Worm (Caenorhabditis elegans): Measurements from ENCODE around the gene srg-59.

srg-59 gene

DNA sequence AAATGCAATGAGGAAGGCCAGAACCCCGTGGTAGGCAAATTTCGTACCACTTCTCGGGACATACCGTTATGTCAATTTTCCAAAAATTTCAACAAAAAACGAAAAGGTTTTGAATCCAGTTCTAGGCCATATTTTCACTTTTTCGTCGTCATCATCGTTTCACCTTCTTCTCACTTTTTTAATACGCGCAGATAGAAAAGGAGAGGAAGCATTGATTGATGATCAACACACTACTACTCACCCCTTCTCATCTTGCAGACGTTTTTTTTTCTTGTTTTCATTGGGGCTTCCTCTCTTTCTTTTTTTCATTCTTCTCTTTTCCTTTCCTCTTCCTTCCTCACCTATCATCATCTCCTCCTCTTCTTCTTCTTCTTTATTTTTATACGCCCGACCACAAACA lies 49.4 kb downstream of the srg-59 start:
- 0 out of 2 replicates have a peak, but pooled peaks have one; percentile 6 for TF ChIP-seq nfyb-1 (GFP tag; IDR thresholded peaks at IDR 0.05)
- TF ChIP-seq lag-1 (GFP tag; IDR thresholded peaks at IDR 0.05), result no peak
- TF ChIP-seq snpc-1.3 (tag; optimal IDR thresholded peaks at IDR 0.05; ENCODE audit: insufficient read depth), result no peak

DNA sequence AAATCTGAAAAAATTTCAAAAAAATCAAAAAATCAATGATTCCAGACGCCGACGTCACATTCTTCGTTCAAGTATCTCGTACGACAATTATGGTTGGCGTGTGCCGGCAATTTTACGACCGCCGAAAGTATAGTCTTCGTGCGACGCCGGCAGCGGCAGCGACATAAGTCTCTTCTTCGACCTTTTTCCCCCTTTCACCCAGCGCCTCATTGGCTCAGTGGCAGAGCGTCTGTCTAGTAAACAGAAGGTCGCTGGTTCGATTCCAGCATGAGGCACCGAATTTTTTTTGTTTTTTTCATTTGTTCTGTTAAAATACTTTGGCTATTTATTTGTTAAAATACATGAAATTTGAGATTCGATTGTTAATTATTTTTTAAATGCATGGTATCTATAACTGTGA lies 51.3 kb downstream of the srg-59 start:
- TF ChIP-seq rpc-1 (optimal IDR thresholded peaks at IDR 0.05) (peak; percentile 72), rpc-1 (tag; optimal IDR thresholded peaks at IDR 0.05) (peak; percentile 80), ztf-3 (GFP tag; optimal IDR thresholded peaks at IDR 0.05) (no peak), B0261.1 (tag; optimal IDR thresholded peaks at IDR 0.05) (peak; percentile 77), mes-4 (tag; optimal IDR thresholded peaks at IDR 0.05) (no peak), K11D2.4 (GFP tag; IDR thresholded peaks at IDR 0.05) (no peak), lir-1 (GFP tag; conservative IDR thresholded peaks at IDR 0.05) (no peak), ZK185.1 (tag; optimal IDR thresholded peaks at IDR 0.05; ENCODE audit: poor library complexity, severe bottlenecking) (no peak), attf-3 (GFP tag; conservative IDR thresholded peaks at IDR 0.05) (peak; percentile 38; the same call in 1 of the 2 replicates), nfya-1 (tag; optimal IDR thresholded peaks at IDR 0.05; ENCODE audit: borderline replicate concordance, insufficient read depth) (no peak), mxl-1 (tag; optimal IDR thresholded peaks at IDR 0.05) (no peak), bed-2 (GFP tag; IDR thresholded peaks at IDR 0.05) (no peak), madf-8 (GFP tag; conservative IDR thresholded peaks at IDR 0.05) (no peak), nfyb-1 (GFP tag; IDR thresholded peaks at IDR 0.05) (peak; percentile 71), chd-7 (tag; optimal IDR thresholded peaks at IDR 0.05) (peak; percentile 8), pha-4 (tag; optimal IDR thresholded peaks at IDR 0.05) (no peak), ztf-6 (GFP tag; IDR thresholded peaks at IDR 0.05) (no peak), F23B12.7 (tag; optimal IDR thresholded peaks at IDR 0.05; ENCODE audit: insufficient read depth) (peak; percentile 35), hlh-26 (GFP tag; conservative IDR thresholded peaks at IDR 0.05) (no peak), B0336.3 (GFP tag; IDR thresholded peaks at IDR 0.05) (peak; percentile 52; the same call in 1 of the 2 replicates), pbrm-1 (GFP tag; IDR thresholded peaks at IDR 0.05) (peak; percentile 71; the same call in 1 of the 2 replicates), snpc-1.1 (tag; optimal IDR thresholded peaks at IDR 0.05; ENCODE audit: insufficient read depth) (peak; percentile 53), lin-54 (GFP tag; optimal IDR thresholded peaks at IDR 0.05) (peak; percentile 54), F10E7.11 (tag; optimal IDR thresholded peaks at IDR 0.05) (no peak), ceh-58 (GFP tag; IDR thresholded peaks at IDR 0.05) (no peak), nhr-179 (tag; optimal IDR thresholded peaks at IDR 0.05) (no peak), lag-1 (GFP tag; IDR thresholded peaks at IDR 0.05) (no peak), snpc-1.3 (tag; optimal IDR thresholded peaks at IDR 0.05; ENCODE audit: insufficient read depth) (peak; percentile 68), lin-40 (tag; optimal IDR thresholded peaks at IDR 0.05) (peak; percentile 38), ccch-3 (GFP tag; optimal IDR thresholded peaks at IDR 0.05) (no peak), rec-8 (tag; optimal IDR thresholded peaks at IDR 0.05) (peak; percentile 6 to 37), cebp-1 (GFP tag; IDR thresholded peaks at IDR 0.05) (0 out of 2 replicates have a peak, but pooled peaks have one; percentile 13), cebp-1 (tag; optimal IDR thresholded peaks at IDR 0.05) (peak; percentile 66), sdz-38 (tag; optimal IDR thresholded peaks at IDR 0.05) (no peak), ceh-100 (GFP tag; IDR thresholded peaks at IDR 0.05) (peak; percentile 74), F49E8.2 (tag; optimal IDR thresholded peaks at IDR 0.05; ENCODE audit: insufficient read depth) (peak; percentile 65), aptf-3 (GFP tag; IDR thresholded peaks at IDR 0.05) (no peak), ceh-40 (GFP tag; IDR thresholded peaks at IDR 0.05) (peak; percentile 29; the same call in 1 of the 2 replicates), lsy-27 (tag; optimal IDR thresholded peaks at IDR 0.05; ENCODE audit: borderline replicate concordance, insufficient read depth) (peak; percentile 15), sea-2 (GFP tag; IDR thresholded peaks at IDR 0.05) (no peak), F37B4.10 (GFP tag; IDR thresholded peaks at IDR 0.05) (no peak), hrde-1 (tag; optimal IDR thresholded peaks at IDR 0.05; ENCODE audit: borderline replicate concordance) (no peak), hlh-12 (tag; optimal IDR thresholded peaks at IDR 0.05) (no peak), Y53F4B.3 (GFP tag; IDR thresholded peaks at IDR 0.05) (no peak), F22D6.2 (tag; optimal IDR thresholded peaks at IDR 0.05) (no peak)
